Fruit fly (Drosophila melanogaster) whole organism: Measurements from ENCODE around the gene CG34382.

Source experiments
- CG8478 ChIP-seq: fragments of >200 bp; optimal IDR thresholded peaks from 2 replicates; lab custom pipeline; 2018; ENCODE audit warnings: inconsistent platforms
- Dll ChIP-seq: fragments of >200 bp; optimal IDR thresholded peaks from 2 replicates; lab custom pipeline; 2017
- EcR ChIP-seq, 2 experiments: fragments of >200 bp; optimal IDR thresholded peaks; 2 replicates each; lab custom pipeline; 2017; ENCODE audit warnings: missing biosample characterization in 2 of 2, missing genetic modification characterization in 2 of 2, missing genetic modification reagents in 2 of 2
- pan ChIP-seq: fragments of >200 bp; optimal IDR thresholded peaks from 2 replicates; lab custom pipeline; 2017
- psq ChIP-seq: fragments of >200 bp; optimal IDR thresholded peaks from 2 replicates; lab custom pipeline; 2017
- usp ChIP-seq: fragments of >200 bp; optimal IDR thresholded peaks from 2 replicates; lab custom pipeline; 2017; ENCODE audit warnings: missing biosample characterization, missing genetic modification characterization, mixed read lengths

The CG34382 gene

dm6 chr3L:9846577-9847342 is 32.0 kb upstream of the CG34382 start:
- TF ChIP-seq Dll (lab: Kevin White, UChicago) = no peak
- TF ChIP-seq pan (lab: Kevin White, UChicago) = no peak
- no peak for TF ChIP-seq EcR (GFP tag; optimal IDR thresholded peaks at IDR 0.05; lab: Kevin White, UChicago)
- no peak for TF ChIP-seq psq (lab: Kevin White, UChicago)
- no peak for TF ChIP-seq CG8478 (lab: Kevin White, UChicago)
- TF ChIP-seq usp (GFP tag; lab: Kevin White, UChicago) = no peak

- TF ChIP-seq pan (lab: Kevin White, UChicago) = no peak
- no peak for TF ChIP-seq CG8478 (lab: Kevin White, UChicago)
- TF ChIP-seq EcR (GFP tag; optimal IDR thresholded peaks at IDR 0.05; lab: Kevin White, UChicago) = no peak
- no peak for TF ChIP-seq Dll (lab: Kevin White, UChicago)
- no peak for TF ChIP-seq usp (GFP tag; lab: Kevin White, UChicago)
- TF ChIP-seq psq (lab: Kevin White, UChicago) = no peak
Observed at dm6 chr3L:9847420-9847977, 31.3 kb upstream of the CG34382 start.

dm6 chr3L:9848744-9849143 is 30.0 kb upstream of the CG34382 start:
- TF ChIP-seq usp (GFP tag; lab: Kevin White, UChicago) (no peak), EcR (GFP tag; optimal IDR thresholded peaks at IDR 0.05; lab: Kevin White, UChicago) (no peak), psq (lab: Kevin White, UChicago) (no peak), Dll (lab: Kevin White, UChicago) (no peak), pan (lab: Kevin White, UChicago) (no peak), CG8478 (lab: Kevin White, UChicago) (no peak)

dm6 chr3L:9850114-9850513 is 28.7 kb upstream of the CG34382 start:
- no peak for TF ChIP-seq Dll (lab: Kevin White, UChicago)
- no peak for TF ChIP-seq psq (lab: Kevin White, UChicago)
- no peak for TF ChIP-seq EcR (GFP tag; optimal IDR thresholded peaks at IDR 0.05; lab: Kevin White, UChicago)
- no peak for TF ChIP-seq CG8478 (lab: Kevin White, UChicago)
- TF ChIP-seq usp (GFP tag; lab: Kevin White, UChicago) = no peak
- TF ChIP-seq pan (lab: Kevin White, UChicago) = no peak

- TF ChIP-seq psq (lab: Kevin White, UChicago) = no peak
Observed at dm6 chr3L:9851000-9851671, 27.6 kb upstream of the CG34382 start.

- no peak for TF ChIP-seq Dll (lab: Kevin White, UChicago)
- no peak for TF ChIP-seq usp (GFP tag; lab: Kevin White, UChicago)
- TF ChIP-seq psq (lab: Kevin White, UChicago) = no peak
- no peak for TF ChIP-seq pan (lab: Kevin White, UChicago)
- no peak for TF ChIP-seq EcR (GFP tag; optimal IDR thresholded peaks at IDR 0.05; lab: Kevin White, UChicago)
- no peak for TF ChIP-seq CG8478 (lab: Kevin White, UChicago)
Observed at dm6 chr3L:9853140-9853746, 25.5 kb upstream of the CG34382 start.

- TF ChIP-seq usp (GFP tag; lab: Kevin White, UChicago) (no peak), Dll (lab: Kevin White, UChicago) (no peak), psq (lab: Kevin White, UChicago) (no peak), CG8478 (lab: Kevin White, UChicago) (peak; percentile 63)
Observed at dm6 chr3L:9853895-9854470, 24.8 kb upstream of the CG34382 start.

dm6 chr3L:9854583-9855519 is 23.9 kb upstream of the CG34382 start, which contains the start of gene RasGAP1:
TSS of gene RasGAP1 (minus strand) at chr3L:9855285.
- TF ChIP-seq psq (lab: Kevin White, UChicago) (no peak), CG8478 (lab: Kevin White, UChicago) (peak; percentile 37), usp (GFP tag; lab: Kevin White, UChicago) (no peak), Dll (lab: Kevin White, UChicago) (no peak), pan (lab: Kevin White, UChicago) (no peak)

- TF ChIP-seq EcR (GFP tag; optimal IDR thresholded peaks at IDR 0.05; lab: Kevin White, UChicago) (no peak), usp (GFP tag; lab: Kevin White, UChicago) (no peak), CG8478 (lab: Kevin White, UChicago) (no peak), Dll (lab: Kevin White, UChicago) (no peak), psq (lab: Kevin White, UChicago) (no peak), pan (lab: Kevin White, UChicago) (no peak)
Observed at dm6 chr3L:9855784-9856426, 22.9 kb upstream of the CG34382 start.
